Fruit fly (Drosophila melanogaster) whole organism, embryonic: ENCODE measurements around the gene Mon1.

Experiments
- ATbp ChIP-seq: fragments of 200-800 bp; sonication (Bioruptor generic); optimal IDR thresholded peaks from 2 replicates; lab custom pipeline; 2017; ENCODE audit warnings: missing biosample characterization, mild to moderate bottlenecking, missing genetic modification characterization, missing genetic modification reagents
- C15 ChIP-seq: fragments of 200-800 bp; sonication (Bioruptor generic); IDR thresholded peaks from 3 replicates; pipeline ENCODE4 v1.3.6; 2022; ENCODE audit warnings: missing biosample characterization, missing genetic modification characterization
- CG10267 ChIP-seq: fragments of 200-800 bp; sonication (Bioruptor generic); optimal IDR thresholded peaks from 2 replicates; lab custom pipeline; 2018; ENCODE audit warnings: missing biosample characterization, mild to moderate bottlenecking, missing genetic modification characterization, moderate library complexity
- CG12391 ChIP-seq: fragments of 200-800 bp; sonication (Bioruptor generic); optimal IDR thresholded peaks from 3 replicates; lab custom pipeline; 2018; ENCODE audit warnings: missing biosample characterization, mild to moderate bottlenecking, missing genetic modification characterization, moderate library complexity
- CG13894 ChIP-seq: fragments of 200-800 bp; sonication (Bioruptor generic); optimal IDR thresholded peaks from 3 replicates; lab custom pipeline; 2018; ENCODE audit warnings: missing biosample characterization, mild to moderate bottlenecking, missing genetic modification characterization, moderate library complexity
- CG14050 ChIP-seq: fragments of 200-800 bp; sonication (Bioruptor generic); IDR thresholded peaks from 3 replicates; pipeline ENCODE4 v1.3.6; 2022; ENCODE audit warnings: missing biosample characterization, missing genetic modification characterization
- CG17612 ChIP-seq: fragments of 200-800 bp; sonication (Bioruptor generic); IDR thresholded peaks from 2 replicates; pipeline ENCODE4 v1.3.6; 2022; ENCODE audit warnings: missing biosample characterization, missing genetic modification characterization
- CG2202 ChIP-seq: fragments of 200-800 bp; sonication (Bioruptor generic); optimal IDR thresholded peaks from 2 replicates; lab custom pipeline; 2018; ENCODE audit warnings: missing biosample characterization, mild to moderate bottlenecking, missing genetic modification characterization
- CG2678 ChIP-seq: fragments of 200-800 bp; sonication (Bioruptor generic); optimal IDR thresholded peaks from 3 replicates; lab custom pipeline; 2019; ENCODE audit warnings: missing biosample characterization, mild to moderate bottlenecking, missing genetic modification characterization, moderate library complexity
- CG30020 ChIP-seq: fragments of 200-800 bp; optimal IDR thresholded peaks from 2 replicates; lab custom pipeline; 2019; ENCODE audit warnings: missing biosample characterization, mild to moderate bottlenecking, missing genetic modification characterization, moderate library complexity
- CG30431 ChIP-seq: fragments of 200-800 bp; sonication (Bioruptor generic); optimal IDR thresholded peaks from 2 replicates; lab custom pipeline; 2017; ENCODE audit warnings: missing biosample characterization, missing genetic modification characterization
- CG3065 ChIP-seq: fragments of 200-800 bp; sonication (Bioruptor generic); optimal IDR thresholded peaks from 2 replicates; lab custom pipeline; 2016; ENCODE audit warnings: missing biosample characterization, missing genetic modification characterization
- CG31441 ChIP-seq: fragments of 200-800 bp; sonication (Bioruptor generic); IDR thresholded peaks from 2 replicates; pipeline ENCODE4 v1.3.6; 2022; ENCODE audit warnings: missing biosample characterization, missing genetic modification characterization
- CG3281 ChIP-seq: fragments of 200-800 bp; sonication (Bioruptor generic); optimal IDR thresholded peaks from 3 replicates; lab custom pipeline; 2017; ENCODE audit warnings: missing biosample characterization, mild to moderate bottlenecking, missing genetic modification characterization
- CG33557 ChIP-seq: fragments of 200-800 bp; sonication (Bioruptor generic); optimal IDR thresholded peaks from 2 replicates; lab custom pipeline; 2019; ENCODE audit warnings: missing biosample characterization, mild to moderate bottlenecking, missing genetic modification characterization, moderate library complexity
- CG4328 ChIP-seq: fragments of 200-800 bp; sonication (Bioruptor generic); optimal IDR thresholded peaks from 3 replicates; lab custom pipeline; 2017; ENCODE audit warnings: missing biosample characterization, missing genetic modification reagents, missing genetic modification characterization
- CG4820 ChIP-seq: fragments of 200-800 bp; sonication (Bioruptor generic); optimal IDR thresholded peaks from 3 replicates; lab custom pipeline; 2016; ENCODE audit warnings: missing biosample characterization, missing genetic modification characterization
- CG7745 ChIP-seq: fragments of 200-800 bp; sonication (Bioruptor generic); optimal IDR thresholded peaks from 2 replicates; lab custom pipeline; 2018; ENCODE audit warnings: missing biosample characterization, mild to moderate bottlenecking, missing genetic modification characterization, moderate library complexity
- CG8359 ChIP-seq: fragments of 200-800 bp; sonication (Bioruptor generic); optimal IDR thresholded peaks from 2 replicates; lab custom pipeline; 2017; ENCODE audit warnings: missing biosample characterization, mild to moderate bottlenecking, missing genetic modification characterization, borderline replicate concordance
- CrebB ChIP-seq: fragments of 200-800 bp; sonication (Bioruptor generic); optimal IDR thresholded peaks from 3 replicates; lab custom pipeline; 2018; ENCODE audit warnings: missing biosample characterization, mild to moderate bottlenecking, missing genetic modification characterization
- Deaf1 ChIP-seq: fragments of 200-800 bp; optimal IDR thresholded peaks from 3 replicates; lab custom pipeline; 2019; ENCODE audit warnings: missing biosample characterization, mild to moderate bottlenecking, missing genetic modification characterization, moderate library complexity
- Dref ChIP-seq: fragments of 200-800 bp; sonication (Bioruptor generic); IDR thresholded peaks from 2 replicates; pipeline ENCODE4 v1.3.6; 2022; ENCODE audit warnings: missing biosample characterization, missing genetic modification characterization
- Ets97D ChIP-seq: fragments of 200-800 bp; sonication (Bioruptor generic); optimal IDR thresholded peaks from 3 replicates; lab custom pipeline; 2016; ENCODE audit warnings: missing biosample characterization, missing genetic modification characterization
- MBD-R2 ChIP-seq: fragments of 200-800 bp; sonication (Bioruptor generic); IDR thresholded peaks from 2 replicates; pipeline ENCODE4 v1.3.6; 2022; ENCODE audit warnings: missing biosample characterization, missing genetic modification characterization
- MTF-1 ChIP-seq: fragments of 200-800 bp; sonication (Bioruptor generic); optimal IDR thresholded peaks from 2 replicates; lab custom pipeline; 2018; ENCODE audit warnings: missing biosample characterization, mild to moderate bottlenecking, missing genetic modification characterization, borderline replicate concordance
- Myb ChIP-seq: fragments of 200-800 bp; sonication (Bioruptor generic); optimal IDR thresholded peaks from 2 replicates; lab custom pipeline; 2016; ENCODE audit warnings: missing biosample characterization, missing genetic modification characterization
- Oli ChIP-seq: fragments of 200-800 bp; sonication (Bioruptor generic); optimal IDR thresholded peaks from 2 replicates; lab custom pipeline; 2018; ENCODE audit warnings: missing biosample characterization, mild to moderate bottlenecking, missing genetic modification characterization, moderate library complexity
- Sry-β ChIP-seq: fragments of 200-800 bp; sonication (Bioruptor generic); optimal IDR thresholded peaks from 2 replicates; lab custom pipeline; 2018; ENCODE audit warnings: missing biosample characterization, mild to moderate bottlenecking, missing genetic modification characterization, moderate library complexity
- Vsx1 ChIP-seq: fragments of 200-800 bp; sonication (Bioruptor generic); optimal IDR thresholded peaks from 2 replicates; lab custom pipeline; 2017; ENCODE audit warnings: missing biosample characterization, mild to moderate bottlenecking, missing genetic modification characterization, missing genetic modification reagents
- bbx ChIP-seq: fragments of 200-800 bp; sonication (Bioruptor generic); IDR thresholded peaks from 2 replicates; pipeline ENCODE4 v1.3.6; 2022; ENCODE audit warnings: missing biosample characterization, missing genetic modification characterization; ENCODE audit not compliant: partially characterized antibody
- cwo ChIP-seq: fragments of 200-800 bp; sonication (Bioruptor generic); optimal IDR thresholded peaks from 3 replicates; lab custom pipeline; 2017; ENCODE audit warnings: missing biosample characterization, missing genetic modification characterization, mild to moderate bottlenecking, moderate library complexity, missing genetic modification reagents
- dpn ChIP-seq, 2 experiments: fragments of 200-800 bp; sonication (Bioruptor generic); optimal IDR thresholded peaks; 3 replicates each; lab custom pipeline; 2016; ENCODE audit warnings: missing biosample characterization in 2 of 2, missing genetic modification characterization in 2 of 2
- gem ChIP-seq: fragments of 200-800 bp; sonication (Bioruptor generic); optimal IDR thresholded peaks from 2 replicates; lab custom pipeline; 2019; ENCODE audit warnings: missing biosample characterization, mild to moderate bottlenecking, missing genetic modification characterization, moderate library complexity
- hbn ChIP-seq: fragments of 200-800 bp; sonication (Bioruptor generic); IDR thresholded peaks from 2 replicates; pipeline ENCODE4 v1.3.6; 2022; ENCODE audit warnings: missing biosample characterization, missing genetic modification characterization; ENCODE audit not compliant: partially characterized antibody
- her ChIP-seq: fragments of 200-800 bp; sonication (Bioruptor generic); optimal IDR thresholded peaks from 2 replicates; lab custom pipeline; 2016; ENCODE audit warnings: missing biosample characterization, missing genetic modification characterization
- nerfin-1 ChIP-seq: fragments of 200-800 bp; sonication (Bioruptor generic); optimal IDR thresholded peaks from 3 replicates; lab custom pipeline; 2019; ENCODE audit warnings: missing biosample characterization, mild to moderate bottlenecking, missing genetic modification characterization, moderate library complexity
- nerfin-2 ChIP-seq: fragments of 200-800 bp; sonication (Bioruptor generic); IDR thresholded peaks from 2 replicates; pipeline ENCODE4 v1.3.6; 2022; ENCODE audit warnings: missing biosample characterization, missing genetic modification characterization; ENCODE audit not compliant: partially characterized antibody
- nmo ChIP-seq: fragments of 200-800 bp; sonication (Bioruptor generic); optimal IDR thresholded peaks from 2 replicates; lab custom pipeline; 2018; ENCODE audit warnings: missing biosample characterization, mild to moderate bottlenecking, missing genetic modification characterization, moderate library complexity
- nom ChIP-seq: fragments of 200-800 bp; sonication (Bioruptor generic); optimal IDR thresholded peaks from 2 replicates; lab custom pipeline; 2017; ENCODE audit warnings: missing biosample characterization, missing genetic modification characterization, mild to moderate bottlenecking, moderate library complexity, missing genetic modification reagents
- pan ChIP-seq, 4 experiments: fragments of >200 bp in 3 of 4; fragments of 200-800 bp in 1 of 4; sonication (Bioruptor generic) in 1 of 4; optimal IDR thresholded peaks in 3 of 4; IDR thresholded peaks in 1 of 4; 2 replicates each; pipeline versions ENCODE4 v1.3.6 to Lab custom; 2017 to 2022; ENCODE audit warnings: missing biosample characterization in 2 of 4, missing genetic modification characterization in 2 of 4, mixed read lengths in 1 of 4
- pb ChIP-seq: fragments of 200-800 bp; sonication (Bioruptor generic); optimal IDR thresholded peaks from 3 replicates; lab custom pipeline; 2016; ENCODE audit warnings: missing biosample characterization, missing genetic modification characterization
- prd ChIP-seq, 3 experiments: fragments of >200 bp in 2 of 3; fragments of 200-800 bp in 1 of 3; sonication (Bioruptor generic) in 1 of 3; optimal IDR thresholded peaks in 2 of 3; IDR thresholded peaks in 1 of 3; 2 replicates in 2 of 3; 3 replicates in 1 of 3; pipeline versions ENCODE4 v1.3.6 to Lab custom; 2017 to 2022; ENCODE audit warnings: missing biosample characterization in 1 of 3, missing genetic modification characterization in 1 of 3
- ro ChIP-seq: fragments of 200-800 bp; sonication (Bioruptor generic); IDR thresholded peaks from 2 replicates; pipeline ENCODE4 v1.3.6; 2022; ENCODE audit warnings: missing biosample characterization, missing genetic modification characterization
- sens-2 ChIP-seq: fragments of 200-800 bp; sonication (Bioruptor generic); IDR thresholded peaks from 2 replicates; pipeline ENCODE4 v1.3.6; 2022; ENCODE audit warnings: missing biosample characterization, missing genetic modification characterization
- ssp ChIP-seq: fragments of 200-800 bp; sonication (Bioruptor generic); IDR thresholded peaks from 2 replicates; pipeline ENCODE4 v1.3.6; 2022; ENCODE audit warnings: missing biosample characterization, missing genetic modification characterization
- stc ChIP-seq: fragments of 200-800 bp; sonication (Bioruptor generic); IDR thresholded peaks from 2 replicates; pipeline ENCODE4 v1.3.6; 2022; ENCODE audit warnings: missing biosample characterization, missing genetic modification characterization
- tll ChIP-seq, 2 experiments: fragments of 200-800 bp in 1 of 2; fragments of >200 bp in 1 of 2; sonication (Bioruptor generic) in 1 of 2; optimal IDR thresholded peaks; 2 replicates each; lab custom pipeline; 2017 to 2019; ENCODE audit warnings: missing biosample characterization in 2 of 2, missing genetic modification characterization in 2 of 2, mild to moderate bottlenecking in 1 of 2, moderate library complexity in 1 of 2
- yki ChIP-seq: fragments of >200 bp; optimal IDR thresholded peaks from 3 replicates; lab custom pipeline; 2018

The Mon1 gene

dm6 chr2L:4850356-4850755, at the start of gene Mon1, which contains the start of gene mRpS2 (continued):
- TF ChIP-seq tll (GFP tag; optimal IDR thresholded peaks at IDR 0.05; lab: Kevin White, UChicago) (no peak), sens-2 (GFP tag; lab: Robert Waterston, UW) (peak; percentile 88), cwo (GFP tag; lab: Kevin White, UChicago) (peak; percentile 91), ro (GFP tag; lab: Robert Waterston, UW) (peak; percentile 85), Sry-β (GFP tag; lab: Kevin White, UChicago) (peak; percentile 45), stc (GFP tag; lab: Robert Waterston, UW) (peak; percentile 98), CG30431 (GFP tag; lab: Kevin White, UChicago) (peak; percentile 89), Dref (GFP tag; lab: Robert Waterston, UW) (0 out of 2 replicates have a peak, but pooled peaks have one; percentile 37), CG14050 (peak; percentile 94), nerfin-1 (tag; lab: Kevin White, UChicago) (peak; percentile 89), prd (optimal IDR thresholded peaks at IDR 0.05; lab: Kevin White, UChicago) (no peak), prd (GFP tag; IDR thresholded peaks at IDR 0.05; lab: Robert Waterston, UW) (peak; percentile 97), Ets97D (peak; percentile 72), Oli (peak; percentile 93), CG8359 (GFP tag; lab: Kevin White, UChicago) (peak; percentile 71), CG12391 (tag; lab: Kevin White, UChicago) (peak; percentile 98), CG4328 (GFP tag; lab: Kevin White, UChicago) (peak; percentile 80), nom (peak; percentile 79), bbx (GFP tag; lab: Robert Waterston, UW) (no peak), CG10267 (tag; lab: Kevin White, UChicago) (peak; percentile 99), CG33557 (GFP tag; lab: Kevin White, UChicago) (peak; percentile 81), CG2202 (tag; lab: Kevin White, UChicago) (peak; percentile 85), Myb (GFP tag; lab: Kevin White, UChicago) (peak; percentile 21), ssp (peak; percentile 90), CG13894 (tag; lab: Kevin White, UChicago) (peak; percentile 94), dpn (GFP tag; optimal IDR thresholded peaks at IDR 0.05; lab: Kevin White, UChicago) (peak; percentile 85 to 96), CG3065 (GFP tag; lab: Kevin White, UChicago) (peak; percentile 81), yki (lab: Kevin White, UChicago) (no peak), pb (GFP tag; lab: Kevin White, UChicago) (peak; percentile 54), C15 (peak; percentile 88), hbn (GFP tag; lab: Robert Waterston, UW) (no peak), CG17612 (peak; percentile 95), CG31441 (GFP tag; lab: Robert Waterston, UW) (peak; percentile 99), MBD-R2 (GFP tag; lab: Robert Waterston, UW) (peak; percentile 99), CrebB (peak; percentile 85), CG4820 (GFP tag; lab: Kevin White, UChicago) (peak; percentile 91), CG7745 (no peak), Vsx1 (GFP tag; lab: Kevin White, UChicago) (no peak), MTF-1 (peak; percentile 84), her (peak; percentile 70), CG30020 (tag; lab: Kevin White, UChicago) (peak; percentile 81), Deaf1 (tag; lab: Kevin White, UChicago) (peak; percentile 72), gem (tag; lab: Kevin White, UChicago) (peak; percentile 99), CG2678 (tag; lab: Kevin White, UChicago) (peak; percentile 97), pan (optimal IDR thresholded peaks at IDR 0.05; lab: Kevin White, UChicago) (no peak), pan (GFP tag; optimal IDR thresholded peaks at IDR 0.05 in 1 of 2, IDR thresholded peaks at IDR 0.05 in 1 of 2) (peak in 1 of 2 experiments; percentile 99), nmo (GFP tag; lab: Kevin White, UChicago) (peak; percentile 94), nerfin-2 (GFP tag; lab: Robert Waterston, UW) (no peak), ATbp (peak; percentile 89), CG3281 (GFP tag; lab: Kevin White, UChicago) (peak; percentile 95)
